Worm (Caenorhabditis elegans): ENCODE results near the gene T28A8.8.

T28A8.8 gene

ce11 chrIII:13465918-13466592, 36.6 kb upstream of the T28A8.8 start, which contains the start of gene cdk-5:
Gene cdk-5, minus strand, starts transcription at chrIII:13466342.
- peak; percentile 73; the same call in 1 of the 2 replicates for TF ChIP-seq pha-4 (GFP tag; IDR thresholded peaks at IDR 0.05)
- TF ChIP-seq pha-4 (tag; optimal IDR thresholded peaks at IDR 0.05), result peak; percentile 28
- TF ChIP-seq nhr-11 (tag; optimal IDR thresholded peaks at IDR 0.05), result peak; percentile 79
- TF ChIP-seq egl-27 (tag; optimal IDR thresholded peaks at IDR 0.05), result no peak
- peak; percentile 49; the same call in 1 of the 2 replicates for TF ChIP-seq ceh-20 (GFP tag; IDR thresholded peaks at IDR 0.05)
- no peak for TF ChIP-seq zag-1 (tag; optimal IDR thresholded peaks at IDR 0.05)
- peak; percentile 63 for TF ChIP-seq F10B5.3 (tag; optimal IDR thresholded peaks at IDR 0.05)
- TF ChIP-seq T26A8.4 (GFP tag; IDR thresholded peaks at IDR 0.05), result peak; percentile 85
- no peak for TF ChIP-seq ceh-44 (GFP tag; IDR thresholded peaks at IDR 0.05)
- TF ChIP-seq duxl-1 (tag; optimal IDR thresholded peaks at IDR 0.05; ENCODE audit: poor library complexity), result peak; percentile 66
- 0 out of 2 replicates have a peak, but pooled peaks have one; percentile 39 for TF ChIP-seq arid-1 (GFP tag; conservative IDR thresholded peaks at IDR 0.05)
- TF ChIP-seq nhr-102 (tag; optimal IDR thresholded peaks at IDR 0.05), result peak; percentile 80
- peak; percentile 51 for TF ChIP-seq ceh-28 (tag; optimal IDR thresholded peaks at IDR 0.05)
- TF ChIP-seq mep-1 (tag; optimal IDR thresholded peaks at IDR 0.05), result peak; percentile 88
- TF ChIP-seq ceh-32 (tag; optimal IDR thresholded peaks at IDR 0.05; ENCODE audit: poor library complexity), result peak; percentile 1
- TF ChIP-seq nhr-48 (tag; optimal IDR thresholded peaks at IDR 0.05), result peak; percentile 59
- TF ChIP-seq jun-1 (tag; optimal IDR thresholded peaks at IDR 0.05), result peak; percentile 39
- TF ChIP-seq spr-1 (tag; optimal IDR thresholded peaks at IDR 0.05), result peak; percentile 51
- 0 out of 2 replicates have a peak, but pooled peaks have one; percentile 6 for TF ChIP-seq lin-1 (GFP tag; IDR thresholded peaks at IDR 0.05)
- TF ChIP-seq fkh-10 (GFP tag; optimal IDR thresholded peaks at IDR 0.05), result peak; percentile 33
- TF ChIP-seq lin-13 (GFP tag; optimal IDR thresholded peaks at IDR 0.05), result peak; percentile 51
- 0 out of 2 replicates have a peak, but pooled peaks have one; percentile 37 for TF ChIP-seq ctbp-1 (GFP tag; IDR thresholded peaks at IDR 0.05)
- TF ChIP-seq lin-29 (GFP tag; IDR thresholded peaks at IDR 0.05), result peak; percentile 50; the same call in 1 of the 2 replicates
- TF ChIP-seq lsy-2 (tag; optimal IDR thresholded peaks at IDR 0.05), result peak; percentile 48 to 97
- TF ChIP-seq rbr-2 (tag; optimal IDR thresholded peaks at IDR 0.05), result peak; percentile 83
- TF ChIP-seq zfp-3 (GFP tag; conservative IDR thresholded peaks at IDR 0.05), result 0 out of 2 replicates have a peak, but pooled peaks have one; percentile 58
- TF ChIP-seq F44E2.7 (GFP tag; IDR thresholded peaks at IDR 0.05), result no peak
- peak; percentile 47 for TF ChIP-seq nhr-28 (tag; optimal IDR thresholded peaks at IDR 0.05)
- TF ChIP-seq gei-8 (GFP tag; optimal IDR thresholded peaks at IDR 0.05), result no peak
- TF ChIP-seq mdl-1 (tag; optimal IDR thresholded peaks at IDR 0.05), result peak in 1 of 2 experiments; percentile 13
- TF ChIP-seq ztf-7 (tag; optimal IDR thresholded peaks at IDR 0.05), result peak; percentile 90
- TF ChIP-seq set-16 (GFP tag; IDR thresholded peaks at IDR 0.05), result no peak
- no peak for TF ChIP-seq attf-4 (tag; optimal IDR thresholded peaks at IDR 0.05)
- peak; percentile 83 for TF ChIP-seq hmg-1.1 (GFP tag; IDR thresholded peaks at IDR 0.05)
- TF ChIP-seq hlh-30 (tag; optimal IDR thresholded peaks at IDR 0.05; ENCODE audit: insufficient read depth), result peak; percentile 86
- TF ChIP-seq nhr-6 (tag; optimal IDR thresholded peaks at IDR 0.05), result peak; percentile 87
- peak; percentile 86 for TF ChIP-seq dpl-1 (GFP tag; optimal IDR thresholded peaks at IDR 0.05)
- 0 out of 2 replicates have a peak, but pooled peaks have one; percentile 45 for TF ChIP-seq mdt-29 (GFP tag; IDR thresholded peaks at IDR 0.05)
- peak in 1 of 2 experiments; percentile 52 for TF ChIP-seq hif-1 (tag; optimal IDR thresholded peaks at IDR 0.05)
- peak; percentile 86 for TF ChIP-seq zfp-2 (tag; optimal IDR thresholded peaks at IDR 0.05)
- TF ChIP-seq unc-62 (GFP tag; optimal IDR thresholded peaks at IDR 0.05 in 1 of 2), result peak in 1 of 2 experiments; percentile 91
- no peak for TF ChIP-seq unc-62 (tag; optimal IDR thresholded peaks at IDR 0.05)
- peak; percentile 95 for TF ChIP-seq aha-1 (tag)
- TF ChIP-seq ZK546.5 (tag; optimal IDR thresholded peaks at IDR 0.05), result no peak
- TF ChIP-seq Y105C5A.15 (GFP tag; IDR thresholded peaks at IDR 0.05), result no peak
- no peak for TF ChIP-seq F26F4.8 (GFP tag; conservative IDR thresholded peaks at IDR 0.05)
- TF ChIP-seq mes-2 (tag; optimal IDR thresholded peaks at IDR 0.05; ENCODE audit: poor library complexity, severe bottlenecking), result peak; percentile 86
- TF ChIP-seq ceh-82 (tag; optimal IDR thresholded peaks at IDR 0.05), result no peak
- TF ChIP-seq dmd-6 (GFP tag; IDR thresholded peaks at IDR 0.05), result peak; percentile 63; the same call in 1 of the 2 replicates
- TF ChIP-seq F37D6.2 (tag; optimal IDR thresholded peaks at IDR 0.05), result peak; percentile 53
